Worm (Caenorhabditis elegans): ENCODE data around the gene rpac-19.
A peak's percentile ranks its signal among the peaks of the same experiment; 100 is the strongest.

rpac-19 gene

DNA sequence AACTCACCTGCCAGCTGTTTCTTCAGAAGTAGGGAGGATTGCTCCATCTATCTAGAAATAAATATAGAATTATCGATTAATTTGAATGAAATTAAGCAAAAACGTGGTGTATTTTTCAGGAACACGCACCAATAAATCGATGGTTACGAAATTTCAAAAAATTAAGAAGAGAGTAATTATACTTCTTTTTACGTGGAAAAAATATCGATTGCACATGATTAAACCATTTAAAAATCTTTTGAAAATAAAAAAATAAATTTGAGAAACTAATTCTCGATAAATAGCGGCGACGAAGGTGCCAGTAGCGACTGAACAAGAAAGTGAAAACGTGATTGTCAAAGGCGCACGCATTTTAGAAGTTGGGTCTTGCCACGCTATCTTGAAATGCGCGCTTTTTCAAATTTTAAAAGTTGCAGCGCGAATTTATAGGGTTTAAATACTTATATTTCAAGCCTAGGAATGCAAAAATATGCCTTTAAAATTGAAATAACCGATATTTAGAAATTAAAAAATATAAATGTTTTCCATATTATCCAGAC, 1.5 kb upstream of the rpac-19 start, which contains the start of gene ubc-7 (continued):
- TF ChIP-seq nhr-25 (tag; optimal IDR thresholded peaks at IDR 0.05; ENCODE audit: borderline replicate concordance, insufficient read depth) (peak; percentile 72), T20F7.1 (GFP tag; optimal IDR thresholded peaks at IDR 0.05) (peak; percentile 65)

ce11 chrIII:9629054-9629453, 631 bp downstream of the rpac-19 start, which contains the start of gene tbg-1:
TSS of gene tbg-1 (minus strand) at chrIII:9629154.
- TF ChIP-seq T20F7.1 (GFP tag; optimal IDR thresholded peaks at IDR 0.05) = no peak
- TF ChIP-seq F26F4.8 (GFP tag; conservative IDR thresholded peaks at IDR 0.05) = no peak
- no peak for TF ChIP-seq ceh-20 (GFP tag; IDR thresholded peaks at IDR 0.05)
- no peak for TF ChIP-seq zfp-3 (GFP tag; conservative IDR thresholded peaks at IDR 0.05)

DNA sequence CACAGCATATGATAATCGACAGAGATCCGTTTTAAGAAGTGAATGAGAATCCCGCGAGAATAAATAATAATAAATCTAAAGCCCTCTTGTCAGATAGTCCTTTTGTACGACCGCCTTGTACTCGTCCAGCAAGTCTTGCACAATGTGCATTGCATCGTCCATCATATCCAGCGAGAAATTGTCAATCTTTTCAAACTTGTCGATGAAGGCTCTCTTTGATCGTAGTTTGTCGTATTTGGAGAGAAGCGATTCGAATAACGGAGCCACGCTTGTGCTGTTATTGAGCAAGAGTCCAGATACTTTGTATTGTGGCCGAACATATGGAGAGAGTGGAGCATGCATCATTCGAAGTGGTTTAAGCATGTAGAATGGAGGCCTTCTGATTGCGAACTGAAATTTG, 3.1 kb downstream of the rpac-19 start:
- peak; percentile 25; the same call in 1 of the 2 replicates for TF ChIP-seq arid-1 (GFP tag; conservative IDR thresholded peaks at IDR 0.05)
- no peak for TF ChIP-seq lin-13 (GFP tag; optimal IDR thresholded peaks at IDR 0.05)
- no peak for TF ChIP-seq R02D3.7 (tag; optimal IDR thresholded peaks at IDR 0.05)
- 0 out of 2 replicates have a peak, but pooled peaks have one; percentile 24 for TF ChIP-seq hmg-1.1 (GFP tag; IDR thresholded peaks at IDR 0.05)
- peak; percentile 23 for TF ChIP-seq ama-1 (optimal IDR thresholded peaks at IDR 0.05)
- TF ChIP-seq egl-43 (GFP tag; IDR thresholded peaks at IDR 0.05) = 0 out of 2 replicates have a peak, but pooled peaks have one; percentile 35
- peak; percentile 17 for TF ChIP-seq aha-1 (tag)
- TF ChIP-seq duxl-1 (tag; optimal IDR thresholded peaks at IDR 0.05; ENCODE audit: poor library complexity) = peak; percentile 58
- TF ChIP-seq mdl-1 (tag; optimal IDR thresholded peaks at IDR 0.05) = no peak
- TF ChIP-seq ZK337.2 (GFP tag; IDR thresholded peaks at IDR 0.05) = no peak
- no peak for TF ChIP-seq nhr-237 (tag; optimal IDR thresholded peaks at IDR 0.05)
- 0 out of 2 replicates have a peak, but pooled peaks have one; percentile 32 for TF ChIP-seq T26A8.4 (GFP tag; IDR thresholded peaks at IDR 0.05)
- TF ChIP-seq spr-3 (GFP tag; optimal IDR thresholded peaks at IDR 0.05) = no peak
- TF ChIP-seq madf-9 (GFP tag; conservative IDR thresholded peaks at IDR 0.05) = peak; percentile 31; the same call in 1 of the 2 replicates
- peak; percentile 28 for TF ChIP-seq mes-2 (tag; optimal IDR thresholded peaks at IDR 0.05; ENCODE audit: poor library complexity, severe bottlenecking)
- TF ChIP-seq fos-1 (tag; optimal IDR thresholded peaks at IDR 0.05) = no peak
- TF ChIP-seq nhr-25 (tag; optimal IDR thresholded peaks at IDR 0.05; ENCODE audit: borderline replicate concordance, insufficient read depth) = no peak
- TF ChIP-seq tra-1 (GFP tag; IDR thresholded peaks at IDR 0.05) = 0 out of 2 replicates have a peak, but pooled peaks have one; percentile 24
- TF ChIP-seq Y48G9A.11 (GFP tag; IDR thresholded peaks at IDR 0.05) = peak; percentile 21; the same call in 1 of the 2 replicates
- TF ChIP-seq zag-1 (tag; optimal IDR thresholded peaks at IDR 0.05) = no peak
- TF ChIP-seq lin-15B (tag; optimal IDR thresholded peaks at IDR 0.05) = no peak
- TF ChIP-seq Y105C5A.15 (GFP tag; IDR thresholded peaks at IDR 0.05) = no peak
- 0 out of 2 replicates have a peak, but pooled peaks have one; percentile 26 for TF ChIP-seq lin-29 (GFP tag; IDR thresholded peaks at IDR 0.05)
- TF ChIP-seq ceh-82 (tag; optimal IDR thresholded peaks at IDR 0.05) = no peak
- no peak for TF ChIP-seq Y75B8A.6 (GFP tag; IDR thresholded peaks at IDR 0.05)

- peak; percentile 75 for TF ChIP-seq aha-1 (tag)
- peak; percentile 45 for TF ChIP-seq set-16 (GFP tag; IDR thresholded peaks at IDR 0.05)
- TF ChIP-seq unc-62 (GFP tag; optimal IDR thresholded peaks at IDR 0.05 in 1 of 2) = peak in 1 of 2 experiments; percentile 33
- no peak for TF ChIP-seq unc-62 (tag; optimal IDR thresholded peaks at IDR 0.05)
- no peak for TF ChIP-seq hif-1 (tag; optimal IDR thresholded peaks at IDR 0.05)
- TF ChIP-seq dmd-8 (GFP tag; IDR thresholded peaks at IDR 0.05) = 0 out of 2 replicates have a peak, but pooled peaks have one; percentile 22
Observed at ce11 chrIII:9623460-9623859, 6.2 kb downstream of the rpac-19 start.

Measured in whole organism, L4 larva.